Fruit fly (Drosophila melanogaster): ENCODE results near the gene COX4.

COX4 gene

DNA sequence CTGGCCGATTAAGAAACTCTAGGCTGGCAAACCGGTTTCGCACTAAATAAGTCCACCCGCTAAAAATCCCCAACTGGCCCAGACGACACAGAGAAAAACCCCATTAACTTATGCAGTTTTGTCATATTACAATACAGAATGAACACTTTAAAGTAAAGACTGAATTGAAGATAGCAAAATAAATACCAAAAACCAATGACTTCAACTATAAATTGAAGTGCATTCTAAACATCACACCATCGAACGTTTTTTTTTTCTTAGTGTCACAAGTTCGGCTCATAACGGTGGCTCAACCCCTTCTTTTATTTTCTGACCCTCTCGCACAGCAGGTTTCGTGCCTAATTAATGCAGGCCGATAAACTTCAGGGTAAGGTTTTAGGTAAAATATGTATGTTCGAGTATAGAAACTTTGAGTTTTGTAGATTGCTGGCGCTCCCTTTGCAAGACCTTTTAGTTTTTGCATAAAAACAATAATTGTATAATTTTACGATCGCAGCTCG lies 17.1 kb upstream of the COX4 start (continued):
- TF ChIP-seq Six4 (GFP tag; optimal IDR thresholded peaks at IDR 0.05) (peak; percentile 71), Ravus (GFP tag; IDR thresholded peaks at IDR 0.05) (no peak; the same call in none of the 2 replicates), bsh (GFP tag; optimal IDR thresholded peaks at IDR 0.05) (peak; percentile 52 to 87), CG14860 (GFP tag; IDR thresholded peaks at IDR 0.05; ENCODE audit: partially characterized antibody) (no peak), ham (GFP tag; IDR thresholded peaks at IDR 0.05) (peak; percentile 80), CG12104 (GFP tag; optimal IDR thresholded peaks at IDR 0.05) (no peak), tx (GFP tag; optimal IDR thresholded peaks at IDR 0.05) (peak; percentile 84), lab (GFP tag; optimal IDR thresholded peaks at IDR 0.05) (peak; percentile 89), CG14965 (GFP tag; optimal IDR thresholded peaks at IDR 0.05; ENCODE audit: borderline replicate concordance) (no peak), CG4360 (GFP tag; IDR thresholded peaks at IDR 0.05) (peak; percentile 63), CG17361 (GFP tag; IDR thresholded peaks at IDR 0.05) (peak; percentile 84), sens-2 (GFP tag; IDR thresholded peaks at IDR 0.05) (peak; percentile 81), MESR4 (GFP tag; optimal IDR thresholded peaks at IDR 0.05) (no peak), CG15011 (GFP tag; optimal IDR thresholded peaks at IDR 0.05) (peak; percentile 60), CG13296 (GFP tag; optimal IDR thresholded peaks at IDR 0.05) (peak; percentile 69), CG7357 (GFP tag; IDR thresholded peaks at IDR 0.05) (peak; percentile 84), h (optimal IDR thresholded peaks at IDR 0.05) (no peak), Hmx (GFP tag; optimal IDR thresholded peaks at IDR 0.05) (peak; percentile 35), HmgZ (tag; optimal IDR thresholded peaks at IDR 0.05) (peak; percentile 84), Deaf1 (tag; optimal IDR thresholded peaks at IDR 0.05) (peak; percentile 55), CG6765 (GFP tag; optimal IDR thresholded peaks at IDR 0.05) (peak; percentile 49), CG1832 (GFP tag; optimal IDR thresholded peaks at IDR 0.05) (no peak), lilli (GFP tag; optimal IDR thresholded peaks at IDR 0.05) (peak; percentile 93), bcd (GFP tag; optimal IDR thresholded peaks at IDR 0.05) (peak; percentile 78), CG6683 (GFP tag; optimal IDR thresholded peaks at IDR 0.05) (peak; percentile 33), CG3838 (GFP tag; optimal IDR thresholded peaks at IDR 0.05) (peak; percentile 64), dati (GFP tag; IDR thresholded peaks at IDR 0.05) (0 out of 2 replicates have a peak, but pooled peaks have one; percentile 31), ara (GFP tag; IDR thresholded peaks at IDR 0.05) (peak; percentile 91), Myb (GFP tag; optimal IDR thresholded peaks at IDR 0.05) (peak; percentile 76), gce (GFP tag; IDR thresholded peaks at IDR 0.05) (peak; percentile 90), CG16815 (GFP tag; optimal IDR thresholded peaks at IDR 0.05) (peak; percentile 64), abd-A (tag; optimal IDR thresholded peaks at IDR 0.05) (peak; percentile 85), CG6272 (GFP tag; IDR thresholded peaks at IDR 0.05) (peak; percentile 86), CG10209 (GFP tag; optimal IDR thresholded peaks at IDR 0.05) (peak; percentile 87), pan (optimal IDR thresholded peaks at IDR 0.05) (no peak), pan (GFP tag; optimal IDR thresholded peaks at IDR 0.05 in 1 of 2, IDR thresholded peaks at IDR 0.05 in 1 of 2) (peak in 1 of 2 experiments; percentile 93), CG10431 (GFP tag; optimal IDR thresholded peaks at IDR 0.05) (no peak), pum (GFP tag; optimal IDR thresholded peaks at IDR 0.05) (peak; percentile 75), ci (GFP tag; IDR thresholded peaks at IDR 0.05) (peak; percentile 93), CG17912 (GFP tag; optimal IDR thresholded peaks at IDR 0.05) (no peak), prd (optimal IDR thresholded peaks at IDR 0.05) (no peak), prd (GFP tag; IDR thresholded peaks at IDR 0.05) (peak; percentile 95), CG4854 (GFP tag; optimal IDR thresholded peaks at IDR 0.05) (peak; percentile 23), Bdp1 (GFP tag; optimal IDR thresholded peaks at IDR 0.05) (peak; percentile 70), CG10366 (GFP tag; IDR thresholded peaks at IDR 0.05) (peak; percentile 90), nerfin-1 (tag; optimal IDR thresholded peaks at IDR 0.05) (peak; percentile 61), CG11504 (tag; optimal IDR thresholded peaks at IDR 0.05) (peak; percentile 92), Hr78 (GFP tag; optimal IDR thresholded peaks at IDR 0.05) (peak in 1 of 2 experiments; percentile 33), gem (tag; optimal IDR thresholded peaks at IDR 0.05) (peak; percentile 92), CG2120 (GFP tag; optimal IDR thresholded peaks at IDR 0.05) (peak; percentile 95), yki (optimal IDR thresholded peaks at IDR 0.05) (no peak)
